Fruit fly (Drosophila melanogaster): ENCODE measurements around the gene CG43400.
A peak's percentile ranks its signal among the peaks of the same experiment; 100 is the strongest.

CG43400 gene

dm6 chr2L:8490439-8490838 is at the start of gene CG43400:
CG43400 (plus strand) TSS chr2L:8490739.
- no peak for TF ChIP-seq CG12768 (GFP tag; optimal IDR thresholded peaks at IDR 0.05)
- TF ChIP-seq CG1620 (GFP tag; optimal IDR thresholded peaks at IDR 0.05): no peak
- no peak for TF ChIP-seq CG33017 (tag; optimal IDR thresholded peaks at IDR 0.05)
- TF ChIP-seq Clk (GFP tag; optimal IDR thresholded peaks at IDR 0.05): no peak
- TF ChIP-seq Crg-1 (GFP tag; optimal IDR thresholded peaks at IDR 0.05): no peak
- peak; percentile 82 for TF ChIP-seq kay (GFP tag; ENCODE audit: borderline replicate concordance)

dm6 chr2L:8442147-8442546 is 48.4 kb upstream of the CG43400 start, which contains the start of gene CG31897:
CG31897 (plus strand) TSS chr2L:8442447.
- no peak for TF ChIP-seq kay (GFP tag; ENCODE audit: borderline replicate concordance)
- TF ChIP-seq CG5204 (GFP tag; optimal IDR thresholded peaks at IDR 0.05): no peak
- no peak for TF ChIP-seq CG11617 (GFP tag; optimal IDR thresholded peaks at IDR 0.05)
- no peak for TF ChIP-seq cic (GFP tag; optimal IDR thresholded peaks at IDR 0.05)
- no peak for TF ChIP-seq CG33017 (tag; optimal IDR thresholded peaks at IDR 0.05)
- no peak for TF ChIP-seq toe (GFP tag; optimal IDR thresholded peaks at IDR 0.05)
- no peak for TF ChIP-seq pad (GFP tag; optimal IDR thresholded peaks at IDR 0.05)
- TF ChIP-seq CG7045 (GFP tag; optimal IDR thresholded peaks at IDR 0.05): no peak
- TF ChIP-seq Crg-1 (GFP tag; optimal IDR thresholded peaks at IDR 0.05): no peak
- TF ChIP-seq CG7101 (tag; optimal IDR thresholded peaks at IDR 0.05): no peak
- no peak for TF ChIP-seq Hr96 (GFP tag; optimal IDR thresholded peaks at IDR 0.05)
- no peak for TF ChIP-seq bab1 (GFP tag; optimal IDR thresholded peaks at IDR 0.05)
- TF ChIP-seq Mnt (GFP tag; optimal IDR thresholded peaks at IDR 0.05): no peak
- TF ChIP-seq CG1620 (GFP tag; optimal IDR thresholded peaks at IDR 0.05): no peak
- TF ChIP-seq Clk (GFP tag; optimal IDR thresholded peaks at IDR 0.05): no peak
- no peak for TF ChIP-seq CG12768 (GFP tag; optimal IDR thresholded peaks at IDR 0.05)
- no peak for TF ChIP-seq tj (GFP tag; optimal IDR thresholded peaks at IDR 0.05)
- no peak for TF ChIP-seq cnc (optimal IDR thresholded peaks at IDR 0.05)
- no peak for TF ChIP-seq CG14711 (tag; optimal IDR thresholded peaks at IDR 0.05)

- TF ChIP-seq CG14711 (tag; optimal IDR thresholded peaks at IDR 0.05): no peak
- TF ChIP-seq ovo (GFP tag; optimal IDR thresholded peaks at IDR 0.05): no peak
- TF ChIP-seq Mnt (GFP tag; optimal IDR thresholded peaks at IDR 0.05): no peak
Measured at dm6 chr2L:8449358-8449757, 41.2 kb upstream of the CG43400 start, which contains the start of gene Aasdh. Aasdh (minus strand) TSS chr2L:8449576.

- peak; percentile 83 for TF ChIP-seq kay (GFP tag; ENCODE audit: borderline replicate concordance)
- TF ChIP-seq CG5204 (GFP tag; optimal IDR thresholded peaks at IDR 0.05): no peak
- no peak for TF ChIP-seq CG12768 (GFP tag; optimal IDR thresholded peaks at IDR 0.05)
- TF ChIP-seq cic (GFP tag; optimal IDR thresholded peaks at IDR 0.05): peak; percentile 41
Measured at dm6 chr2L:8451497-8451896, 39.0 kb upstream of the CG43400 start.

dm6 chr2L:8461782-8462453 is 28.6 kb upstream of the CG43400 start:
- TF ChIP-seq Hr96 (GFP tag; optimal IDR thresholded peaks at IDR 0.05) (no peak), CG11617 (GFP tag; optimal IDR thresholded peaks at IDR 0.05) (peak; percentile 4), Mnt (GFP tag; optimal IDR thresholded peaks at IDR 0.05) (peak; percentile 32), CG7101 (tag; optimal IDR thresholded peaks at IDR 0.05) (peak; percentile 18)

- TF ChIP-seq cnc (optimal IDR thresholded peaks at IDR 0.05): no peak
- no peak for TF ChIP-seq CG5204 (GFP tag; optimal IDR thresholded peaks at IDR 0.05)
- no peak for TF ChIP-seq ovo (GFP tag; optimal IDR thresholded peaks at IDR 0.05)
- TF ChIP-seq cic (GFP tag; optimal IDR thresholded peaks at IDR 0.05): peak; percentile 65
- TF ChIP-seq CG14711 (tag; optimal IDR thresholded peaks at IDR 0.05): peak; percentile 30
- peak; percentile 82 for TF ChIP-seq kay (GFP tag; ENCODE audit: borderline replicate concordance)
Measured at dm6 chr2L:8463144-8464106, 27.1 kb upstream of the CG43400 start, which contains the start of gene Agpat2. Agpat2 (minus strand) TSS chr2L:8463994.

- TF ChIP-seq Hr96 (GFP tag; optimal IDR thresholded peaks at IDR 0.05) (peak; percentile 68), CG1620 (GFP tag; optimal IDR thresholded peaks at IDR 0.05) (peak; percentile 41), ovo (GFP tag; optimal IDR thresholded peaks at IDR 0.05) (no peak), Clk (GFP tag; optimal IDR thresholded peaks at IDR 0.05) (peak; percentile 38), toe (GFP tag; optimal IDR thresholded peaks at IDR 0.05) (peak; percentile 76), Mnt (GFP tag; optimal IDR thresholded peaks at IDR 0.05) (peak; percentile 21), cic (GFP tag; optimal IDR thresholded peaks at IDR 0.05) (peak; percentile 49), CG7101 (tag; optimal IDR thresholded peaks at IDR 0.05) (peak; percentile 64), CG11617 (GFP tag; optimal IDR thresholded peaks at IDR 0.05) (peak; percentile 71), CG7045 (GFP tag; optimal IDR thresholded peaks at IDR 0.05) (peak; percentile 76), bab1 (GFP tag; optimal IDR thresholded peaks at IDR 0.05) (peak; percentile 75), pad (GFP tag; optimal IDR thresholded peaks at IDR 0.05) (peak; percentile 37), CG5204 (GFP tag; optimal IDR thresholded peaks at IDR 0.05) (no peak), CG12768 (GFP tag; optimal IDR thresholded peaks at IDR 0.05) (peak; percentile 67), cnc (optimal IDR thresholded peaks at IDR 0.05) (no peak), CG14711 (tag; optimal IDR thresholded peaks at IDR 0.05) (peak; percentile 56), tj (GFP tag; optimal IDR thresholded peaks at IDR 0.05) (peak; percentile 29), CG33017 (tag; optimal IDR thresholded peaks at IDR 0.05) (peak; percentile 58), kay (GFP tag; ENCODE audit: borderline replicate concordance) (peak; percentile 93), Crg-1 (GFP tag; optimal IDR thresholded peaks at IDR 0.05) (no peak)
Measured at dm6 chr2L:8464107-8464582, 26.4 kb upstream of the CG43400 start, which contains the start of gene prg. prg (plus strand) TSS chr2L:8464488.
